Worm (Caenorhabditis elegans): ENCODE measurements around the gene lgc-12.

Gene lgc-12

DNA sequence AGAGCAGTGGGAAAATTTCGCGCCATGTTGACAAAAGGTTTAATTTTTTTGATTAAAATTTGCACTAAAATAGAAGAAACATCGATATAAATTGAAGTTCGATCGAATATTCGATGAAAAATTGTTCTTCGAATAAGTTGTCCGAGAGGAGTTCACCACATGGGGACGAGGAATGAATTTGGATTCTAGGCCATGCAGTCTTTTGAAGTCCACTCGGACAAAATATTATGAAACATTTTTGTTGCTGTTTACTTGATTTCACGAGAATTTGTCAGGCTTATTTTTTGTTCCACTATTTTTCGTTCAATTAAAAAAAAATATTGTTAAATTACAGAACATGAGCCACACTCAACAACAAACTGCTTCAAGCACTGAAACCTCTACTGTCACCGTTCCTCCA lies 41.3 kb upstream of the lgc-12 start, which contains the start of the genes cux-7 and C07H6.2 (continued):
- TF ChIP-seq nfyb-1 (GFP tag; IDR thresholded peaks at IDR 0.05) (peak; percentile 93), bed-1 (GFP tag; IDR thresholded peaks at IDR 0.05) (no peak), zfh-2 (GFP tag; conservative IDR thresholded peaks at IDR 0.05) (no peak), attf-3 (GFP tag; conservative IDR thresholded peaks at IDR 0.05) (peak; percentile 77), somi-1 (GFP tag; optimal IDR thresholded peaks at IDR 0.05) (peak; percentile 74), hlh-12 (tag; optimal IDR thresholded peaks at IDR 0.05) (peak; percentile 39), aptf-2 (GFP tag; conservative IDR thresholded peaks at IDR 0.05) (peak; percentile 85), nhr-179 (tag; optimal IDR thresholded peaks at IDR 0.05) (no peak), F23B12.7 (tag; optimal IDR thresholded peaks at IDR 0.05; ENCODE audit: insufficient read depth) (no peak), ceh-27 (GFP tag; optimal IDR thresholded peaks at IDR 0.05) (peak; percentile 98), lin-26 (GFP tag; IDR thresholded peaks at IDR 0.05) (no peak), let-526 (GFP tag; IDR thresholded peaks at IDR 0.05) (peak; percentile 95), F22D6.2 (tag; optimal IDR thresholded peaks at IDR 0.05) (peak; percentile 87), rec-8 (tag; optimal IDR thresholded peaks at IDR 0.05) (peak; percentile 87 to 96), ztf-3 (GFP tag; optimal IDR thresholded peaks at IDR 0.05) (no peak), ceh-91 (GFP tag; IDR thresholded peaks at IDR 0.05) (peak; percentile 75; the same call in 1 of the 2 replicates), lsl-1 (GFP tag; optimal IDR thresholded peaks at IDR 0.05) (peak; percentile 65), C17E4.6 (GFP tag; IDR thresholded peaks at IDR 0.05) (peak; percentile 59; the same call in 1 of the 2 replicates), bed-2 (GFP tag; IDR thresholded peaks at IDR 0.05) (peak; percentile 96), Y56A3A.18 (GFP tag; IDR thresholded peaks at IDR 0.05) (peak; percentile 58; the same call in 1 of the 2 replicates), F52B5.7 (tag; optimal IDR thresholded peaks at IDR 0.05) (peak; percentile 50), zim-3 (tag; optimal IDR thresholded peaks at IDR 0.05) (peak; percentile 96), hrde-1 (tag; optimal IDR thresholded peaks at IDR 0.05; ENCODE audit: borderline replicate concordance) (peak; percentile 89), rcor-1 (GFP tag; IDR thresholded peaks at IDR 0.05) (peak; percentile 90), madf-6 (GFP tag; IDR thresholded peaks at IDR 0.05) (peak; percentile 87), ceh-58 (GFP tag; IDR thresholded peaks at IDR 0.05) (no peak), hlh-26 (GFP tag; conservative IDR thresholded peaks at IDR 0.05) (no peak), nfya-1 (tag; optimal IDR thresholded peaks at IDR 0.05; ENCODE audit: borderline replicate concordance, insufficient read depth) (no peak), ama-1 (optimal IDR thresholded peaks at IDR 0.05) (no peak), ama-1 (GFP tag; optimal IDR thresholded peaks at IDR 0.05) (no peak), egl-18 (GFP tag; IDR thresholded peaks at IDR 0.05) (0 out of 2 replicates have a peak, but pooled peaks have one; percentile 76), snpc-1.1 (tag; optimal IDR thresholded peaks at IDR 0.05; ENCODE audit: insufficient read depth) (peak; percentile 33), T07F8.4 (tag; optimal IDR thresholded peaks at IDR 0.05) (peak; percentile 41), lir-1 (GFP tag; conservative IDR thresholded peaks at IDR 0.05) (peak; percentile 92), gei-17 (GFP tag; optimal IDR thresholded peaks at IDR 0.05) (no peak), ceh-79 (tag; optimal IDR thresholded peaks at IDR 0.05) (peak; percentile 84), akir-1 (GFP tag; optimal IDR thresholded peaks at IDR 0.05) (peak; percentile 94), hmg-1.2 (GFP tag; IDR thresholded peaks at IDR 0.05) (peak; percentile 37; the same call in 1 of the 2 replicates), nhr-90 (tag; optimal IDR thresholded peaks at IDR 0.05) (no peak), mcd-1 (GFP tag; IDR thresholded peaks at IDR 0.05) (peak; percentile 88), Y67H2A.10 (GFP tag; conservative IDR thresholded peaks at IDR 0.05) (peak; percentile 63; the same call in 1 of the 2 replicates), Y53G8AR.9 (GFP tag; conservative IDR thresholded peaks at IDR 0.05) (peak; percentile 80), pha-4 (tag; optimal IDR thresholded peaks at IDR 0.05) (no peak), efl-1 (GFP tag; optimal IDR thresholded peaks at IDR 0.05) (peak; percentile 48), sdz-38 (tag; optimal IDR thresholded peaks at IDR 0.05) (peak; percentile 24), ceh-100 (GFP tag; IDR thresholded peaks at IDR 0.05) (peak; percentile 79), ceh-40 (GFP tag; IDR thresholded peaks at IDR 0.05) (peak; percentile 87), sea-2 (GFP tag; IDR thresholded peaks at IDR 0.05) (peak; percentile 85)
